Fruit fly (Drosophila melanogaster) whole organism, embryonic: ENCODE data around the gene CG5810.

Source experiments
- Abd-B ChIP-seq: fragments of 200-800 bp; sonication (Bioruptor generic); optimal IDR thresholded peaks from 2 replicates; lab custom pipeline; 2018; ENCODE audit warnings: missing biosample characterization, mild to moderate bottlenecking, missing genetic modification characterization, moderate library complexity
- Aef1 ChIP-seq: fragments of 200-800 bp; sonication (Bioruptor generic); IDR thresholded peaks from 3 replicates; pipeline ENCODE4 v1.3.6; 2022; ENCODE audit warnings: missing biosample characterization, missing genetic modification characterization
- Asciz ChIP-seq: fragments of 200-800 bp; sonication (Bioruptor generic); optimal IDR thresholded peaks from 2 replicates; lab custom pipeline; 2017; ENCODE audit warnings: missing biosample characterization, mild to moderate bottlenecking, missing genetic modification characterization, missing genetic modification reagents
- Atf-2 ChIP-seq: fragments of 200-800 bp; sonication (Bioruptor generic); optimal IDR thresholded peaks from 2 replicates; lab custom pipeline; 2016; ENCODE audit warnings: missing biosample characterization, missing genetic modification characterization
- Awh ChIP-seq: fragments of 200-800 bp; sonication (Bioruptor generic); IDR thresholded peaks from 2 replicates; pipeline ENCODE4, ENCODE4 v1.3.6; 2022; ENCODE audit warnings: missing biosample characterization, missing genetic modification characterization
- B-H2 ChIP-seq: fragments of 200-800 bp; sonication (Bioruptor generic); optimal IDR thresholded peaks from 2 replicates; lab custom pipeline; 2018; ENCODE audit warnings: missing biosample characterization, mild to moderate bottlenecking, missing genetic modification characterization
- BtbVII ChIP-seq: fragments of 200-800 bp; sonication (Bioruptor generic); optimal IDR thresholded peaks from 3 replicates; lab custom pipeline; 2017; ENCODE audit warnings: missing biosample characterization, mild to moderate bottlenecking, missing genetic modification characterization
- C15 ChIP-seq: fragments of 200-800 bp; sonication (Bioruptor generic); IDR thresholded peaks from 3 replicates; pipeline ENCODE4 v1.3.6; 2022; ENCODE audit warnings: missing biosample characterization, missing genetic modification characterization
- CG11093 ChIP-seq: fragments of 200-800 bp; sonication (Bioruptor generic); IDR thresholded peaks from 3 replicates; pipeline ENCODE4 v1.3.6; 2022; ENCODE audit warnings: missing biosample characterization, missing genetic modification characterization
- CG12391 ChIP-seq: fragments of 200-800 bp; sonication (Bioruptor generic); optimal IDR thresholded peaks from 3 replicates; lab custom pipeline; 2018; ENCODE audit warnings: missing biosample characterization, mild to moderate bottlenecking, missing genetic modification characterization, moderate library complexity
- CG14441 ChIP-seq: fragments of 200-800 bp; sonication (Bioruptor generic); IDR thresholded peaks from 2 replicates; pipeline ENCODE4 v1.3.6; 2022; ENCODE audit warnings: missing biosample characterization, missing genetic modification characterization
- CG16863 ChIP-seq: fragments of 200-800 bp; sonication (Bioruptor generic); optimal IDR thresholded peaks from 3 replicates; lab custom pipeline; 2016; ENCODE audit warnings: missing biosample characterization, missing genetic modification characterization
- CG17568 ChIP-seq: fragments of 200-800 bp; sonication (Bioruptor generic); optimal IDR thresholded peaks from 2 replicates; lab custom pipeline; 2018; ENCODE audit warnings: missing biosample characterization, mild to moderate bottlenecking, missing genetic modification characterization, moderate library complexity
- CG31441 ChIP-seq: fragments of 200-800 bp; sonication (Bioruptor generic); IDR thresholded peaks from 2 replicates; pipeline ENCODE4 v1.3.6; 2022; ENCODE audit warnings: missing biosample characterization, missing genetic modification characterization
- CG34376 ChIP-seq: fragments of 200-800 bp; sonication (Bioruptor generic); optimal IDR thresholded peaks from 2 replicates; lab custom pipeline; 2018; ENCODE audit warnings: missing biosample characterization, mild to moderate bottlenecking, missing genetic modification characterization
- CG6791 ChIP-seq: fragments of 200-800 bp; sonication (Bioruptor generic); IDR thresholded peaks from 3 replicates; pipeline ENCODE4 v1.3.6; 2022; ENCODE audit warnings: missing biosample characterization, missing genetic modification characterization; ENCODE audit not compliant: partially characterized antibody
- CG6813 ChIP-seq: fragments of 200-800 bp; sonication (Bioruptor generic); optimal IDR thresholded peaks from 2 replicates; lab custom pipeline; 2017; ENCODE audit warnings: missing biosample characterization, missing genetic modification characterization, mild to moderate bottlenecking, moderate library complexity, missing genetic modification reagents
- CG8290 ChIP-seq, 3 experiments: fragments of 200-800 bp; sonication (Bioruptor generic); optimal IDR thresholded peaks; 2 replicates each; lab custom pipeline; 2016 to 2019; ENCODE audit warnings: missing biosample characterization in 3 of 3, missing genetic modification characterization in 3 of 3, mild to moderate bottlenecking in 2 of 3, moderate library complexity in 1 of 3
- Doc2 ChIP-seq: fragments of 200-800 bp; sonication (Bioruptor generic); IDR thresholded peaks from 2 replicates; pipeline ENCODE4 v1.3.6; 2022; ENCODE audit warnings: missing biosample characterization, missing genetic modification characterization
- Eip74EF ChIP-seq, 2 experiments: fragments of 200-800 bp in 1 of 2; fragments of >200 bp in 1 of 2; sonication (Bioruptor generic) in 1 of 2; optimal IDR thresholded peaks; 2 replicates each; lab custom pipeline; 2017 to 2019; ENCODE audit warnings: missing biosample characterization in 2 of 2, missing genetic modification characterization in 2 of 2, mild to moderate bottlenecking in 1 of 2, moderate library complexity in 1 of 2
- Fer1 ChIP-seq: fragments of 200-800 bp; sonication (Bioruptor generic); optimal IDR thresholded peaks from 2 replicates; lab custom pipeline; 2017; ENCODE audit warnings: missing biosample characterization, mild to moderate bottlenecking, missing genetic modification characterization
- GATAe ChIP-seq: fragments of 200-800 bp; sonication (Bioruptor generic); conservative IDR thresholded peaks from 2 replicates; pipeline ENCODE4 v1.3.6; 2022; ENCODE audit warnings: missing biosample characterization, missing genetic modification characterization
- Hmr ChIP-seq: fragments of 200-800 bp; sonication (Bioruptor generic); optimal IDR thresholded peaks from 3 replicates; lab custom pipeline; 2017; ENCODE audit warnings: mild to moderate bottlenecking, missing biosample characterization, missing genetic modification reagents, missing genetic modification characterization
- Med ChIP-seq: fragments of 200-800 bp; sonication (Bioruptor generic); peaks from one replicate; lab custom pipeline; 2016; ENCODE audit warnings: missing biosample characterization, missing genetic modification characterization, mild to moderate bottlenecking, inconsistent platforms, moderate library complexity
- NFAT ChIP-seq: fragments of 200-800 bp; sonication (Bioruptor generic); IDR thresholded peaks from 2 replicates; pipeline ENCODE4 v1.3.6; 2022; ENCODE audit warnings: missing biosample characterization, missing genetic modification characterization
- Pdp1 ChIP-seq, 2 experiments: fragments of 200-800 bp; sonication (Bioruptor generic); optimal IDR thresholded peaks; 3 replicates each; lab custom pipeline; 2016; ENCODE audit warnings: missing biosample characterization in 2 of 2, missing genetic modification characterization in 2 of 2, mild to moderate bottlenecking in 1 of 2, moderate library complexity in 1 of 2
- Poxn ChIP-seq: fragments of 200-800 bp; sonication (Bioruptor generic); IDR thresholded peaks from 2 replicates; pipeline ENCODE4 v1.3.6; 2022; ENCODE audit warnings: missing biosample characterization, missing genetic modification characterization
- Sox102F ChIP-seq: fragments of 200-800 bp; sonication (Bioruptor generic); optimal IDR thresholded peaks from 2 replicates; lab custom pipeline; 2018; ENCODE audit warnings: missing biosample characterization, mild to moderate bottlenecking, missing genetic modification characterization, moderate library complexity
- Sry-β ChIP-seq: fragments of 200-800 bp; sonication (Bioruptor generic); optimal IDR thresholded peaks from 2 replicates; lab custom pipeline; 2018; ENCODE audit warnings: missing biosample characterization, mild to moderate bottlenecking, missing genetic modification characterization, moderate library complexity
- bcd ChIP-seq: fragments of 200-800 bp; sonication (Bioruptor generic); optimal IDR thresholded peaks from 2 replicates; lab custom pipeline; 2017; ENCODE audit warnings: missing biosample characterization, mild to moderate bottlenecking, missing genetic modification characterization
- btn ChIP-seq: fragments of 200-800 bp; sonication (Bioruptor generic); optimal IDR thresholded peaks from 2 replicates; lab custom pipeline; 2016; ENCODE audit warnings: missing biosample characterization, missing genetic modification characterization
- caup ChIP-seq: fragments of 200-800 bp; sonication (Bioruptor generic); optimal IDR thresholded peaks from 3 replicates; lab custom pipeline; 2017; ENCODE audit warnings: missing biosample characterization, mild to moderate bottlenecking, missing genetic modification characterization, moderate library complexity; ENCODE audit not compliant: severe bottlenecking
- chn ChIP-seq: fragments of 200-800 bp; sonication (Bioruptor generic); optimal IDR thresholded peaks from 2 replicates; lab custom pipeline; 2016; ENCODE audit warnings: missing biosample characterization, missing genetic modification characterization
- cwo ChIP-seq: fragments of 200-800 bp; sonication (Bioruptor generic); optimal IDR thresholded peaks from 3 replicates; lab custom pipeline; 2017; ENCODE audit warnings: missing biosample characterization, missing genetic modification characterization, mild to moderate bottlenecking, moderate library complexity, missing genetic modification reagents
- exex ChIP-seq: fragments of 200-800 bp; sonication (Bioruptor generic); optimal IDR thresholded peaks from 4 replicates; lab custom pipeline; 2018; ENCODE audit warnings: missing biosample characterization, mild to moderate bottlenecking, missing genetic modification characterization, moderate library complexity
- grn ChIP-seq: fragments of 200-800 bp; sonication (Bioruptor generic); optimal IDR thresholded peaks from 3 replicates; lab custom pipeline; 2017; ENCODE audit warnings: missing biosample characterization, missing genetic modification characterization
- hkb ChIP-seq, 2 experiments: fragments of 200-800 bp in 1 of 2; fragments of >200 bp in 1 of 2; sonication (Bioruptor generic) in 1 of 2; IDR thresholded peaks in 1 of 2; optimal IDR thresholded peaks in 1 of 2; 2 replicates each; pipeline versions ENCODE4 v1.3.6 to Lab custom; 2017 to 2022; ENCODE audit warnings: missing biosample characterization in 1 of 2, missing genetic modification characterization in 1 of 2
- jing ChIP-seq: fragments of 200-800 bp; sonication (Bioruptor generic); optimal IDR thresholded peaks from 2 replicates; lab custom pipeline; 2018; ENCODE audit warnings: missing biosample characterization, mild to moderate bottlenecking, missing genetic modification characterization
- mirr ChIP-seq: fragments of 200-800 bp; sonication (Bioruptor generic); optimal IDR thresholded peaks from 3 replicates; lab custom pipeline; 2018; ENCODE audit warnings: missing biosample characterization, mild to moderate bottlenecking, missing genetic modification characterization
- phol ChIP-seq: fragments of 200-800 bp; sonication (Bioruptor generic); optimal IDR thresholded peaks from 3 replicates; lab custom pipeline; 2018; ENCODE audit warnings: missing biosample characterization, mild to moderate bottlenecking, missing genetic modification characterization, moderate library complexity
- rib ChIP-seq: fragments of 200-800 bp; sonication (Bioruptor generic); IDR thresholded peaks from 2 replicates; pipeline ENCODE4 v1.3.6; 2022; ENCODE audit warnings: missing biosample characterization, missing genetic modification characterization
- schlank ChIP-seq: fragments of 200-800 bp; sonication (Bioruptor generic); optimal IDR thresholded peaks from 2 replicates; lab custom pipeline; 2018; ENCODE audit warnings: missing biosample characterization, mild to moderate bottlenecking, missing genetic modification characterization
- sd ChIP-seq: fragments of 200-800 bp; sonication (Bioruptor generic); optimal IDR thresholded peaks from 3 replicates; lab custom pipeline; 2018; ENCODE audit warnings: missing biosample characterization, mild to moderate bottlenecking, missing genetic modification characterization, moderate library complexity
- sug ChIP-seq: fragments of 200-800 bp; optimal IDR thresholded peaks from 2 replicates; lab custom pipeline; 2019; ENCODE audit warnings: missing biosample characterization, mild to moderate bottlenecking, missing genetic modification characterization, moderate library complexity

Gene CG5810

dm6 chr3R:21198073-21198472 lies 34.5 kb downstream of the CG5810 start (continued):
- TF ChIP-seq exex (tag; lab: Kevin White, UChicago) (peak; percentile 97), Poxn (GFP tag; lab: Robert Waterston, UW) (no peak), Aef1 (GFP tag; lab: Robert Waterston, UW) (no peak), CG12391 (no peak), Pdp1 (GFP tag; optimal IDR thresholded peaks at IDR 0.05; lab: Kevin White, UChicago) (peak in 1 of 2 experiments; percentile 74), CG6813 (GFP tag; lab: Kevin White, UChicago) (peak; percentile 13), sug (peak; percentile 100), phol (no peak), Atf-2 (GFP tag; lab: Kevin White, UChicago) (no peak), Asciz (no peak), NFAT (no peak), C15 (GFP tag; lab: Robert Waterston, UW) (0 out of 3 replicates have a peak, but pooled peaks have one; percentile 38), chn (GFP tag; lab: Kevin White, UChicago) (no peak), Sry-β (GFP tag; lab: Kevin White, UChicago) (no peak), Awh (GFP tag; lab: Robert Waterston, UW) (no peak), Med (GFP tag; lab: Kevin White, UChicago) (peak; percentile 57), CG31441 (no peak), Eip74EF (GFP tag; optimal IDR thresholded peaks at IDR 0.05; lab: Kevin White, UChicago) (no peak), BtbVII (peak; percentile 1), bcd (GFP tag; lab: Kevin White, UChicago) (no peak), Hmr (GFP tag; lab: Kevin White, UChicago) (peak; percentile 2), schlank (tag; lab: Kevin White, UChicago) (peak; percentile 2), Doc2 (GFP tag; lab: Robert Waterston, UW) (no peak), hkb (optimal IDR thresholded peaks at IDR 0.05; lab: Kevin White, UChicago) (no peak), hkb (GFP tag; IDR thresholded peaks at IDR 0.05; lab: Robert Waterston, UW) (no peak), sd (peak; percentile 83), CG34376 (GFP tag; lab: Kevin White, UChicago) (peak; percentile 83), CG11093 (GFP tag; lab: Robert Waterston, UW) (no peak), Fer1 (GFP tag; lab: Kevin White, UChicago) (peak; percentile 32), CG8290 (GFP tag; optimal IDR thresholded peaks at IDR 0.05; lab: Kevin White, UChicago) (no peak), CG8290 (tag; optimal IDR thresholded peaks at IDR 0.05; lab: Kevin White, UChicago) (peak in 1 of 2 experiments; percentile 5), GATAe (peak; percentile 53), btn (GFP tag; lab: Kevin White, UChicago) (no peak), rib (GFP tag; lab: Robert Waterston, UW) (peak; percentile 63; the same call in 1 of the 2 replicates), CG17568 (no peak), mirr (GFP tag; lab: Kevin White, UChicago) (peak; percentile 93), CG14441 (GFP tag; lab: Robert Waterston, UW) (0 out of 2 replicates have a peak, but pooled peaks have one; percentile 17), B-H2 (peak; percentile 36), grn (GFP tag; lab: Kevin White, UChicago) (peak; percentile 83), Abd-B (GFP tag; lab: Kevin White, UChicago) (no peak), CG6791 (no peak), cwo (GFP tag; lab: Kevin White, UChicago) (peak; percentile 60), caup (GFP tag; lab: Kevin White, UChicago) (peak; percentile 28), Sox102F (GFP tag; lab: Kevin White, UChicago) (no peak), CG16863 (GFP tag; lab: Kevin White, UChicago) (no peak), jing (GFP tag; lab: Kevin White, UChicago) (no peak)
